Fruit fly (Drosophila melanogaster) whole organism, pupa: Measurements from ENCODE around the gene elgi.

Source experiments
- CG13204 ChIP-seq: fragments of 200-800 bp; sonication (Bioruptor generic); optimal IDR thresholded peaks from 2 replicates; lab custom pipeline; 2018; ENCODE audit warnings: missing biosample characterization, mild to moderate bottlenecking, missing genetic modification characterization, moderate library complexity
- CG14655 ChIP-seq: fragments of 200-800 bp; sonication (Bioruptor generic); optimal IDR thresholded peaks from 3 replicates; lab custom pipeline; 2017; ENCODE audit warnings: mild to moderate bottlenecking, missing biosample characterization, missing genetic modification reagents, missing genetic modification characterization
- CG17806 ChIP-seq: fragments of 200-800 bp; sonication (Bioruptor generic); optimal IDR thresholded peaks from 2 replicates; lab custom pipeline; 2018; ENCODE audit warnings: missing biosample characterization, mild to moderate bottlenecking, missing genetic modification characterization, moderate library complexity
- CG4496 ChIP-seq: fragments of 200-800 bp; sonication (Bioruptor generic); IDR thresholded peaks from 3 replicates; pipeline ENCODE4 v1.3.6; 2022; ENCODE audit warnings: missing biosample characterization, missing genetic modification characterization
- D1 ChIP-seq: fragments of 200-800 bp; sonication (Bioruptor generic); optimal IDR thresholded peaks from 2 replicates; lab custom pipeline; 2018; ENCODE audit warnings: missing biosample characterization, mild to moderate bottlenecking, missing genetic modification characterization, moderate library complexity
- EcR ChIP-seq: fragments of 200-800 bp; sonication (Bioruptor generic); optimal IDR thresholded peaks from 3 replicates; lab custom pipeline; 2019; ENCODE audit warnings: missing biosample characterization, missing genetic modification characterization, mild to moderate bottlenecking, moderate library complexity, missing genetic modification reagents
- Ets98B ChIP-seq: fragments of 200-800 bp; sonication (Bioruptor generic); IDR thresholded peaks from 2 replicates; pipeline ENCODE4 v1.3.6; 2022; ENCODE audit warnings: missing biosample characterization, missing genetic modification characterization
- Snoo ChIP-seq: fragments of 200-800 bp; sonication (Bioruptor generic); optimal IDR thresholded peaks from 3 replicates; lab custom pipeline; 2017; ENCODE audit warnings: missing biosample characterization, mild to moderate bottlenecking, missing genetic modification characterization, inconsistent platforms

DNA sequence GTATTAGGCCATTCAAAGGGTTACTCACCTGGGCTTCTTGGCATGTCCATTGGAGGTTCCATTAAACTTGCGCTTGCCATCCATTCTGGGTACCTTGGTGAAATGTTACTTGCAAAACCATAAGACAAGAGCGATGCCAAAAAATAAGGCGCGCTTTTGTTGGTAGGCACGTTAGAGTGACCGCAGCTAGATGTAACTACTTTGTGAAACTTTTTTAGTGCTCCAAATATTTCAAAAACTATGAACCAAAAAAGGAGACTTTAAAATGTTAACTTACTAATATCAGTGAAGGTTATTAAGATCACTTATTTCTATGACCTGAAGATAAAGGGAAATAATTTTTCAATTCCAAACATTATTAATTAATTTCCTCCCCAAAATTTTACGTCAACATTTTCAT is 31.3 kb downstream of the elgi start, which contains the start of gene PolD1:
- TF ChIP-seq CG17806: no peak
- no peak for TF ChIP-seq D1
- TF ChIP-seq EcR (GFP tag; lab: Kevin White, UChicago): no peak
- no peak for TF ChIP-seq CG14655 (GFP tag; lab: Kevin White, UChicago)
- no peak for TF ChIP-seq Snoo (tag; lab: Kevin White, UChicago)
- TF ChIP-seq CG4496: no peak
- TF ChIP-seq Ets98B: no peak
- TF ChIP-seq CG13204 (GFP tag; lab: Kevin White, UChicago): no peak
